Fruit fly (Drosophila melanogaster): ENCODE data around the gene CG14421.

Gene CG14421

DNA sequence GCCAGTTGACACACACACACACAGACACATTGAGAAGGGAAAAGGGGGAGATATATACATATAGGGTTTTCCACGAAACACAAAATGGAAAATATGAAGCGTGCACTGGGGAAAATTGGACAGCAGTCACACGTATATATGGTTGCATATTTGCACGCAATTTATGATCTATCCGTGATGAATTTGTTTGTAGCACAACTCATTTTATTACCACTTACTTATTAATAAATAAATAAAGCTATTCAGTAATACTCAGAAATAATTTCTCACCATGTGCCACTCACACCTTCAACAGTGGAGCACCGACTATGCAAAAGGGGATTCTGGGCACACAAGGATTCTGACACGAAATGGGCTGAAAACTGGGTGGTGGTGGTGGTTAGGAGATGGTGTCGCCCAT, 27.1 kb upstream of the CG14421 start:
- TF ChIP-seq crc (GFP tag; optimal IDR thresholded peaks at IDR 0.05) (no peak), Six4 (GFP tag; optimal IDR thresholded peaks at IDR 0.05) (no peak), CG32772 (GFP tag; IDR thresholded peaks at IDR 0.05) (0 out of 2 replicates have a peak, but pooled peaks have one; percentile 6), sd (tag; optimal IDR thresholded peaks at IDR 0.05) (no peak), prd (optimal IDR thresholded peaks at IDR 0.05) (no peak), prd (GFP tag; IDR thresholded peaks at IDR 0.05) (0 out of 3 replicates have a peak, but pooled peaks have one; percentile 24), CG10431 (GFP tag; optimal IDR thresholded peaks at IDR 0.05) (no peak), Hand (GFP tag; optimal IDR thresholded peaks at IDR 0.05) (no peak), knrl (GFP tag; IDR thresholded peaks at IDR 0.05; ENCODE audit: partially characterized antibody) (no peak), Ada2b (GFP tag; IDR thresholded peaks at IDR 0.05) (0 out of 2 replicates have a peak, but pooled peaks have one; percentile 26), CG10147 (GFP tag; optimal IDR thresholded peaks at IDR 0.05) (no peak), sug (tag; optimal IDR thresholded peaks at IDR 0.05) (no peak), CG12155 (GFP tag; optimal IDR thresholded peaks at IDR 0.05) (no peak), grau (tag; optimal IDR thresholded peaks at IDR 0.05) (peak; percentile 12), CG4707 (GFP tag; optimal IDR thresholded peaks at IDR 0.05) (no peak), bsh (GFP tag; optimal IDR thresholded peaks at IDR 0.05) (no peak), CG8281 (tag; optimal IDR thresholded peaks at IDR 0.05) (no peak), lola (GFP tag; optimal IDR thresholded peaks at IDR 0.05) (no peak), CG15696 (tag; optimal IDR thresholded peaks at IDR 0.05) (no peak), CG4404 (GFP tag; IDR thresholded peaks at IDR 0.05) (no peak), CG2116 (GFP tag; optimal IDR thresholded peaks at IDR 0.05) (no peak), az2 (GFP tag; optimal IDR thresholded peaks at IDR 0.05) (no peak), ftz-f1 (GFP tag; optimal IDR thresholded peaks at IDR 0.05) (no peak), CG8359 (GFP tag; optimal IDR thresholded peaks at IDR 0.05; ENCODE audit: borderline replicate concordance) (no peak), CG12219 (GFP tag; optimal IDR thresholded peaks at IDR 0.05) (no peak), CG1647 (GFP tag; optimal IDR thresholded peaks at IDR 0.05) (no peak), CG17359 (tag; optimal IDR thresholded peaks at IDR 0.05) (no peak), Ets65A (GFP tag) (peak; percentile 62), Vsx1 (GFP tag; optimal IDR thresholded peaks at IDR 0.05) (no peak), Oaz (GFP tag; IDR thresholded peaks at IDR 0.05) (0 out of 2 replicates have a peak, but pooled peaks have one; percentile 13), gt (GFP tag; IDR thresholded peaks at IDR 0.05) (no peak), CG18476 (GFP tag; optimal IDR thresholded peaks at IDR 0.05) (no peak), row (GFP tag; IDR thresholded peaks at IDR 0.05) (peak; percentile 52; the same call in 2 of the 3 replicates), kay (GFP tag; optimal IDR thresholded peaks at IDR 0.05) (no peak), gem (tag; optimal IDR thresholded peaks at IDR 0.05) (peak; percentile 22), CG15514 (GFP tag; optimal IDR thresholded peaks at IDR 0.05) (no peak), Myb (GFP tag; optimal IDR thresholded peaks at IDR 0.05) (no peak), her (GFP tag; optimal IDR thresholded peaks at IDR 0.05) (no peak), zen (tag; optimal IDR thresholded peaks at IDR 0.05) (no peak), disco-r (GFP tag; optimal IDR thresholded peaks at IDR 0.05) (no peak), lmd (GFP tag; IDR thresholded peaks at IDR 0.05) (peak; percentile 41), inv (GFP tag; IDR thresholded peaks at IDR 0.05; ENCODE audit: partially characterized antibody) (no peak), sr (GFP tag; IDR thresholded peaks at IDR 0.05) (no peak), Nf-YC (tag; optimal IDR thresholded peaks at IDR 0.05) (no peak), dan (GFP tag; IDR thresholded peaks at IDR 0.05) (no peak), mld (GFP tag; IDR thresholded peaks at IDR 0.05; ENCODE audit: partially characterized antibody) (no peak), CG6765 (GFP tag; optimal IDR thresholded peaks at IDR 0.05) (no peak), CG15011 (GFP tag; optimal IDR thresholded peaks at IDR 0.05) (no peak), ac (GFP tag; optimal IDR thresholded peaks at IDR 0.05) (no peak), CG31365 (tag; optimal IDR thresholded peaks at IDR 0.05) (no peak), CG10543 (GFP tag; optimal IDR thresholded peaks at IDR 0.05) (no peak)
